Fruit fly (Drosophila melanogaster): ENCODE measurements around the gene Sfp33A3.

DNA sequence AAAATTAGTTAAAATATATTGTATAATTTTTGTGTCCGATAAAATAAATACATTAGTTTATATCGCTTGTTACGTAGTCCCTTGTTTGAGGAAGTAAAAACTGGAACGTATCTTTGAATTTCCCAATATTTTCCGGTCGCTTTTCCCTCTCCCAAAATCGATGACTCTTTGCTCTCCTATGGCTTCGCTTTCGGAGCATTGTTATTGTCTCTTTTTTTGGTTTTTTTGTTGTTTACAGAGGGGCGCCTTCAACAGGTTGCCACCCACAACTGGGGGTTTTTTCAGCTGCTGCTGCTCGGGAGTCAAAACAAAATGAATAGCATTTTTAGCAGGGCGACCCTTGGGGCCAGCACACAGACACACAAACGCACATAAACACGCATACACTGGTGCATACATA is 35.2 kb downstream of the Sfp33A3 start:
- TF ChIP-seq psq (optimal IDR thresholded peaks at IDR 0.05) (no peak), h (optimal IDR thresholded peaks at IDR 0.05) (no peak), Sin3A (optimal IDR thresholded peaks at IDR 0.05) (no peak)
